Worm (Caenorhabditis elegans) whole organism, L3 larva: ENCODE measurements around the gene C05B5.16.
"Not testable (repeated sequence)": the region's sequence is repeated elsewhere in the genome, so short reads cannot be mapped to it uniquely, and the experiment has no call there.

Source experiments
- R02D3.7 ChIP-seq: fragments of 150-350 bp; optimal IDR thresholded peaks from 2 replicates; lab custom pipeline; 2014; ENCODE audit warnings: missing biosample characterization, missing genetic modification characterization
- ZK546.5 ChIP-seq: sonication (generic microtip); optimal IDR thresholded peaks from 2 replicates; lab custom pipeline; 2017; ENCODE audit warnings: missing biosample characterization, missing genetic modification characterization
- ama-1 ChIP-seq: fragments of 150-350 bp; optimal IDR thresholded peaks from 2 replicates; lab custom pipeline; 2018
- ceh-16 ChIP-seq: sonication (generic microtip); optimal IDR thresholded peaks from 2 replicates; lab custom pipeline; 2017; ENCODE audit warnings: missing biosample characterization, missing genetic modification characterization
- ceh-82 ChIP-seq: fragments of 150-350 bp; optimal IDR thresholded peaks from 2 replicates; lab custom pipeline; 2014; ENCODE audit warnings: missing biosample characterization, missing genetic modification characterization
- daf-12 ChIP-seq: fragments of 150-350 bp; optimal IDR thresholded peaks from 2 replicates; lab custom pipeline; 2014; ENCODE audit warnings: missing biosample characterization, missing genetic modification reagents, missing genetic modification characterization
- egl-5 ChIP-seq: fragments of 150-350 bp; optimal IDR thresholded peaks from 2 replicates; lab custom pipeline; 2017; ENCODE audit warnings: missing biosample characterization, missing genetic modification reagents, missing genetic modification characterization, inconsistent platforms
- elt-1 ChIP-seq: fragments of 150-350 bp; optimal IDR thresholded peaks from 2 replicates; lab custom pipeline; 2014; ENCODE audit warnings: missing biosample characterization, missing genetic modification characterization
- elt-2 ChIP-seq: sonication (generic microtip); optimal IDR thresholded peaks from 2 replicates; lab custom pipeline; 2016; ENCODE audit warnings: missing genetic modification reagents, mild to moderate bottlenecking, missing genetic modification characterization, missing compliant biosample characterization
- elt-3 ChIP-seq, 3 experiments: fragments of 150-350 bp in 1 of 3; sonication (generic microtip) in 2 of 3; optimal IDR thresholded peaks; 2 replicates in 2 of 3; 4 replicates in 1 of 3; lab custom pipeline; 2014 to 2017; ENCODE audit warnings: missing biosample characterization in 3 of 3, missing genetic modification characterization in 3 of 3
- eor-1 ChIP-seq, 2 experiments: fragments of 150-350 bp; optimal IDR thresholded peaks; 2 replicates each; lab custom pipeline; 2014 to 2018; ENCODE audit warnings: missing biosample characterization in 2 of 2, missing genetic modification characterization in 2 of 2
- fkh-2 ChIP-seq: fragments of 150-350 bp; optimal IDR thresholded peaks from 2 replicates; lab custom pipeline; 2014; ENCODE audit warnings: missing biosample characterization, missing genetic modification reagents, missing genetic modification characterization
- fos-1 ChIP-seq: fragments of 150-350 bp; optimal IDR thresholded peaks from 2 replicates; lab custom pipeline; 2014; ENCODE audit warnings: missing biosample characterization, missing genetic modification characterization
- hmg-11 ChIP-seq: sonication (generic microtip); optimal IDR thresholded peaks from 2 replicates; lab custom pipeline; 2016; ENCODE audit warnings: missing genetic modification characterization, missing compliant biosample characterization
- jun-1 ChIP-seq: fragments of 150-350 bp; optimal IDR thresholded peaks from 2 replicates; lab custom pipeline; 2014; ENCODE audit warnings: missing biosample characterization, missing genetic modification reagents, missing genetic modification characterization
- lin-15B ChIP-seq: fragments of 150-350 bp; optimal IDR thresholded peaks from 2 replicates; lab custom pipeline; 2014; ENCODE audit warnings: missing biosample characterization, missing genetic modification characterization
- lin-39 ChIP-seq: fragments of 150-350 bp; optimal IDR thresholded peaks from 2 replicates; lab custom pipeline; 2018; ENCODE audit warnings: missing biosample characterization, missing genetic modification reagents, missing genetic modification characterization
- lsy-12 ChIP-seq: sonication (generic microtip); optimal IDR thresholded peaks from 2 replicates; lab custom pipeline; 2016; ENCODE audit warnings: mild to moderate bottlenecking, missing genetic modification characterization, missing compliant biosample characterization
- mdl-1 ChIP-seq: fragments of 150-350 bp; optimal IDR thresholded peaks from 2 replicates; lab custom pipeline; 2014; ENCODE audit warnings: missing biosample characterization, missing genetic modification characterization
- mml-1 ChIP-seq: fragments of 150-350 bp; sonication (generic microtip); optimal IDR thresholded peaks from 3 replicates; lab custom pipeline; 2014; ENCODE audit warnings: missing biosample characterization, missing genetic modification characterization
- nhr-12 ChIP-seq: fragments of 150-350 bp; optimal IDR thresholded peaks from 2 replicates; lab custom pipeline; 2014; ENCODE audit warnings: missing biosample characterization, missing genetic modification characterization
- nhr-23 ChIP-seq: fragments of 150-350 bp; optimal IDR thresholded peaks from 2 replicates; lab custom pipeline; 2014; ENCODE audit warnings: missing biosample characterization, missing genetic modification reagents, missing genetic modification characterization
- nhr-237 ChIP-seq: fragments of 150-350 bp; optimal IDR thresholded peaks from 2 replicates; lab custom pipeline; 2014; ENCODE audit warnings: missing biosample characterization, missing genetic modification characterization
- nhr-28 ChIP-seq: fragments of 150-350 bp; optimal IDR thresholded peaks from 2 replicates; lab custom pipeline; 2014; ENCODE audit warnings: missing biosample characterization, missing genetic modification characterization
- nhr-43 ChIP-seq: sonication (generic microtip); optimal IDR thresholded peaks from 2 replicates; lab custom pipeline; 2016; ENCODE audit warnings: mild to moderate bottlenecking, missing genetic modification characterization, missing compliant biosample characterization; ENCODE audit not compliant: poor library complexity, severe bottlenecking
- pha-4 ChIP-seq: fragments of 150-350 bp; optimal IDR thresholded peaks from 2 replicates; lab custom pipeline; 2014; ENCODE audit warnings: missing biosample characterization, missing genetic modification reagents, missing genetic modification characterization
- pqm-1 ChIP-seq: fragments of 150-350 bp; optimal IDR thresholded peaks from 2 replicates; lab custom pipeline; 2017; ENCODE audit warnings: missing biosample characterization, missing genetic modification characterization, inconsistent platforms
- sea-2 ChIP-seq: fragments of 150-350 bp; sonication (generic microtip); optimal IDR thresholded peaks from 4 replicates; lab custom pipeline; 2014; ENCODE audit warnings: missing biosample characterization, missing genetic modification reagents, missing genetic modification characterization
- skn-1 ChIP-seq: fragments of 150-350 bp; optimal IDR thresholded peaks from 2 replicates; lab custom pipeline; 2014; ENCODE audit warnings: missing biosample characterization, missing genetic modification characterization
- snpc-4 ChIP-seq: fragments of 150-350 bp; optimal IDR thresholded peaks from 2 replicates; lab custom pipeline; 2014; ENCODE audit warnings: missing biosample characterization, missing genetic modification characterization
- tbx-2 ChIP-seq: sonication (generic microtip); optimal IDR thresholded peaks from 2 replicates; lab custom pipeline; 2016; ENCODE audit warnings: mild to moderate bottlenecking, missing genetic modification characterization, missing compliant biosample characterization
- unc-39 ChIP-seq: sonication (generic microtip); optimal IDR thresholded peaks from 4 replicates; lab custom pipeline; 2017; ENCODE audit warnings: missing biosample characterization, missing genetic modification characterization
- unc-62 ChIP-seq: fragments of 150-350 bp; sonication (generic microtip); optimal IDR thresholded peaks from 4 replicates; lab custom pipeline; 2014; ENCODE audit warnings: missing biosample characterization, missing genetic modification reagents, missing genetic modification characterization
- zag-1 ChIP-seq: fragments of 150-350 bp; optimal IDR thresholded peaks from 2 replicates; lab custom pipeline; 2014; ENCODE audit warnings: missing biosample characterization, missing genetic modification characterization
- ztf-11 ChIP-seq: fragments of 150-350 bp; optimal IDR thresholded peaks from 2 replicates; lab custom pipeline; 2014; ENCODE audit warnings: missing biosample characterization, missing genetic modification characterization
- ztf-4 ChIP-seq: fragments of 150-350 bp; optimal IDR thresholded peaks from 2 replicates; lab custom pipeline; 2014; ENCODE audit warnings: missing biosample characterization, missing genetic modification characterization

The C05B5.16 gene

ce11 chrIII:10050321-10050720, 38.1 kb downstream of the C05B5.16 start, which contains the start of gene T16G12.3:
T16G12.3 (plus strand) TSS chrIII:10050621.
- TF ChIP-seq jun-1, lsy-12, mml-1 (tag; lab: Kevin White, UChicago): not testable (repeated sequence)
- TF ChIP-seq, all 47 proteins: peak for 0; not testable (repeated sequence) for 47

- TF ChIP-seq elt-2, lsy-12, pqm-1 (tag; lab: Kevin White, UChicago): not testable (repeated sequence)
Measured at ce11 chrIII:10053312-10053711, 41.1 kb downstream of the C05B5.16 start, which contains the start of gene T16G12.12. T16G12.12 (plus strand) TSS chrIII:10053612.

ce11 chrIII:10056033-10056432, 43.8 kb downstream of the C05B5.16 start, which contains the start of gene T16G12.10:
T16G12.10 (minus strand) TSS chrIII:10056133.
- TF ChIP-seq ceh-82 (no peak), nhr-28 (no peak), lin-15B (tag; lab: Kevin White, UChicago) (no peak), nhr-237 (tag; lab: Kevin White, UChicago) (no peak), ama-1 (lab: Kevin White, UChicago) (no peak), elt-1 (no peak), elt-2 (tag; lab: Kevin White, UChicago) (no peak), lin-39 (tag; lab: Kevin White, UChicago) (no peak), daf-12 (no peak), nhr-43 (tag; lab: Kevin White, UChicago) (no peak), nhr-23 (tag; lab: Kevin White, UChicago) (no peak), pha-4 (tag; lab: Kevin White, UChicago) (no peak), fkh-2 (no peak)
- TF ChIP-seq, all 47 proteins: peak for 0

ce11 chrIII:10057518-10057917, 45.3 kb downstream of the C05B5.16 start, which contains the start of gene T16G12.4:
T16G12.4 (plus strand) TSS chrIII:10057818.
- no peak for TF ChIP-seq snpc-4 (tag; lab: Kevin White, UChicago)
- no peak for TF ChIP-seq egl-5 (tag; lab: Kevin White, UChicago)
- TF ChIP-seq R02D3.7 (tag; lab: Kevin White, UChicago): no peak
- TF ChIP-seq unc-62: no peak
- TF ChIP-seq elt-2 (tag; lab: Kevin White, UChicago): no peak
- TF ChIP-seq nhr-28: no peak
- TF ChIP-seq sea-2 (GFP tag; lab: Kevin White, UChicago): no peak

- TF ChIP-seq sea-2 (GFP tag; lab: Kevin White, UChicago): no peak
- TF ChIP-seq ztf-4 (tag; lab: Kevin White, UChicago): no peak
- no peak for TF ChIP-seq pqm-1 (tag; lab: Kevin White, UChicago)
- TF ChIP-seq lin-15B (tag; lab: Kevin White, UChicago): no peak
- TF ChIP-seq unc-39 (tag; lab: Kevin White, UChicago): no peak
- no peak for TF ChIP-seq fkh-2
- TF ChIP-seq nhr-23 (tag; lab: Kevin White, UChicago): no peak
- TF ChIP-seq ceh-16: no peak
- TF ChIP-seq nhr-12 (tag; lab: Kevin White, UChicago): no peak
- TF ChIP-seq ZK546.5 (tag; lab: Kevin White, UChicago): no peak
- TF ChIP-seq mdl-1: no peak
- TF ChIP-seq ztf-11: no peak
- TF ChIP-seq elt-1: no peak
- TF ChIP-seq elt-2 (tag; lab: Kevin White, UChicago): no peak
- no peak for TF ChIP-seq snpc-4 (tag; lab: Kevin White, UChicago)
- TF ChIP-seq tbx-2 (tag; lab: Kevin White, UChicago): no peak
Measured at ce11 chrIII:10059002-10059401, 46.8 kb downstream of the C05B5.16 start, which contains the start of gene T16G12.8. T16G12.8 (plus strand) TSS chrIII:10059302.

ce11 chrIII:10060573-10060972, 48.3 kb downstream of the C05B5.16 start, which contains the start of gene T16G12.13:
T16G12.13 (plus strand) TSS chrIII:10060865.
- no peak for TF ChIP-seq fos-1
- no peak for TF ChIP-seq unc-62
- no peak for TF ChIP-seq zag-1 (tag; lab: Kevin White, UChicago)
- no peak for TF ChIP-seq nhr-43 (tag; lab: Kevin White, UChicago)
- TF ChIP-seq mdl-1: no peak
- TF ChIP-seq skn-1: no peak
- no peak for TF ChIP-seq nhr-23 (tag; lab: Kevin White, UChicago)
- TF ChIP-seq hmg-11: no peak
- no peak for TF ChIP-seq elt-3 (tag; optimal IDR thresholded peaks at IDR 0.05; lab: Kevin White, UChicago)
- no peak for TF ChIP-seq ztf-11
- TF ChIP-seq pqm-1 (tag; lab: Kevin White, UChicago): no peak
- TF ChIP-seq egl-5 (tag; lab: Kevin White, UChicago): no peak
- no peak for TF ChIP-seq ama-1 (lab: Kevin White, UChicago)
- no peak for TF ChIP-seq eor-1 (tag; optimal IDR thresholded peaks at IDR 0.05; lab: Kevin White, UChicago)
- no peak for TF ChIP-seq ztf-4 (tag; lab: Kevin White, UChicago)
